Fruit fly (Drosophila melanogaster) whole organism, embryonic: Measurements from ENCODE around the gene Pxn.

Experiments
- Antp ChIP-seq: fragments of 200-800 bp; sonication (Bioruptor generic); optimal IDR thresholded peaks from 3 replicates; lab custom pipeline; 2016; ENCODE audit warnings: missing biosample characterization, missing genetic modification characterization
- Bdp1 ChIP-seq: fragments of 200-800 bp; sonication (Bioruptor generic); optimal IDR thresholded peaks from 3 replicates; lab custom pipeline; 2016; ENCODE audit warnings: missing biosample characterization, missing genetic modification characterization
- Blimp-1 ChIP-seq: fragments of 200-800 bp; sonication (Bioruptor generic); optimal IDR thresholded peaks from 3 replicates; lab custom pipeline; 2018; ENCODE audit warnings: missing biosample characterization, missing genetic modification characterization, mild to moderate bottlenecking, moderate library complexity, missing genetic modification reagents
- CG11695 ChIP-seq: fragments of 200-800 bp; sonication (Bioruptor generic); IDR thresholded peaks from 3 replicates; pipeline ENCODE4 v1.3.6; 2022; ENCODE audit warnings: missing biosample characterization, missing genetic modification characterization
- CG12299 ChIP-seq: fragments of 200-800 bp; sonication (Bioruptor generic); optimal IDR thresholded peaks from 2 replicates; lab custom pipeline; 2018; ENCODE audit warnings: missing biosample characterization, mild to moderate bottlenecking, missing genetic modification characterization
- CG12391 ChIP-seq: fragments of 200-800 bp; sonication (Bioruptor generic); optimal IDR thresholded peaks from 3 replicates; lab custom pipeline; 2018; ENCODE audit warnings: missing biosample characterization, mild to moderate bottlenecking, missing genetic modification characterization, moderate library complexity
- CG13424 ChIP-seq: fragments of 200-800 bp; sonication (Bioruptor generic); optimal IDR thresholded peaks from 2 replicates; lab custom pipeline; 2019; ENCODE audit warnings: missing biosample characterization, mild to moderate bottlenecking, missing genetic modification characterization, moderate library complexity
- CG15269 ChIP-seq: fragments of 200-800 bp; sonication (Bioruptor generic); optimal IDR thresholded peaks from 2 replicates; lab custom pipeline; 2018; ENCODE audit warnings: missing biosample characterization, mild to moderate bottlenecking, missing genetic modification characterization, moderate library complexity
- CG18599 ChIP-seq: fragments of 200-800 bp; sonication (Bioruptor generic); optimal IDR thresholded peaks from 3 replicates; lab custom pipeline; 2017; ENCODE audit warnings: missing biosample characterization, missing genetic modification characterization, mild to moderate bottlenecking, moderate library complexity, missing genetic modification reagents
- CG18619 ChIP-seq: fragments of 200-800 bp; sonication (Bioruptor generic); optimal IDR thresholded peaks from 3 replicates; lab custom pipeline; 2017; ENCODE audit warnings: missing biosample characterization, mild to moderate bottlenecking, missing genetic modification characterization
- CG2199 ChIP-seq: fragments of 200-800 bp; sonication (Bioruptor generic); IDR thresholded peaks from 3 replicates; pipeline ENCODE4 v1.3.6; 2022; ENCODE audit warnings: missing biosample characterization, missing genetic modification characterization
- CG2678 ChIP-seq: fragments of 200-800 bp; sonication (Bioruptor generic); optimal IDR thresholded peaks from 3 replicates; lab custom pipeline; 2019; ENCODE audit warnings: missing biosample characterization, mild to moderate bottlenecking, missing genetic modification characterization, moderate library complexity
- CG30020 ChIP-seq: fragments of 200-800 bp; optimal IDR thresholded peaks from 2 replicates; lab custom pipeline; 2019; ENCODE audit warnings: missing biosample characterization, mild to moderate bottlenecking, missing genetic modification characterization, moderate library complexity
- CG4617 ChIP-seq: fragments of 200-800 bp; sonication (Bioruptor generic); optimal IDR thresholded peaks from 3 replicates; lab custom pipeline; 2016; ENCODE audit warnings: missing biosample characterization, missing genetic modification characterization, borderline replicate concordance
- CG6854 ChIP-seq: fragments of 200-800 bp; sonication (Bioruptor generic); optimal IDR thresholded peaks from 3 replicates; lab custom pipeline; 2017; ENCODE audit warnings: missing biosample characterization, mild to moderate bottlenecking, missing genetic modification characterization
- CG7839 ChIP-seq: fragments of 200-800 bp; sonication (Bioruptor generic); optimal IDR thresholded peaks from 3 replicates; lab custom pipeline; 2018; ENCODE audit warnings: missing biosample characterization, mild to moderate bottlenecking, missing genetic modification characterization, moderate library complexity
- CG8924 ChIP-seq: fragments of 200-800 bp; optimal IDR thresholded peaks from 3 replicates; lab custom pipeline; 2019; ENCODE audit warnings: missing biosample characterization, mild to moderate bottlenecking, missing genetic modification characterization, moderate library complexity
- CG9609 ChIP-seq: fragments of 200-800 bp; sonication (Bioruptor generic); optimal IDR thresholded peaks from 3 replicates; lab custom pipeline; 2016; ENCODE audit warnings: missing biosample characterization, missing genetic modification characterization
- CG9932 ChIP-seq: fragments of 200-800 bp; sonication (Bioruptor generic); IDR thresholded peaks from 2 replicates; pipeline ENCODE4 v1.3.6; 2022; ENCODE audit warnings: missing biosample characterization, missing genetic modification characterization
- Camta ChIP-seq: fragments of 200-800 bp; sonication (Bioruptor generic); optimal IDR thresholded peaks from 2 replicates; lab custom pipeline; 2016; ENCODE audit warnings: missing biosample characterization, missing genetic modification characterization
- Dll ChIP-seq: fragments of 200-800 bp; sonication (Bioruptor generic); IDR thresholded peaks from 4 replicates; pipeline ENCODE4 v1.3.6; 2022; ENCODE audit warnings: missing biosample characterization, missing genetic modification characterization; ENCODE audit not compliant: partially characterized antibody
- Drgx ChIP-seq: fragments of 200-800 bp; sonication (Bioruptor generic); IDR thresholded peaks from 2 replicates; pipeline ENCODE4 v1.3.6; 2022; ENCODE audit warnings: missing biosample characterization, missing genetic modification characterization
- Fer1 ChIP-seq: fragments of 200-800 bp; sonication (Bioruptor generic); optimal IDR thresholded peaks from 2 replicates; lab custom pipeline; 2017; ENCODE audit warnings: missing biosample characterization, mild to moderate bottlenecking, missing genetic modification characterization
- HLH3B ChIP-seq: fragments of 200-800 bp; sonication (Bioruptor generic); IDR thresholded peaks from 2 replicates; pipeline ENCODE4 v1.3.6; 2022; ENCODE audit warnings: missing biosample characterization, missing genetic modification characterization
- HLH4C ChIP-seq: fragments of 200-800 bp; sonication (Bioruptor generic); IDR thresholded peaks from 3 replicates; pipeline ENCODE4 v1.3.6; 2022; ENCODE audit warnings: missing biosample characterization, missing genetic modification characterization; ENCODE audit not compliant: partially characterized antibody
- Hey ChIP-seq: fragments of 200-800 bp; sonication (Bioruptor generic); optimal IDR thresholded peaks from 3 replicates; lab custom pipeline; 2018; ENCODE audit warnings: missing biosample characterization, mild to moderate bottlenecking, missing genetic modification characterization
- Hr39 ChIP-seq: fragments of >200 bp; optimal IDR thresholded peaks from 2 replicates; lab custom pipeline; 2017
- Lim3 ChIP-seq: fragments of 200-800 bp; sonication (Bioruptor generic); IDR thresholded peaks from 2 replicates; pipeline ENCODE4 v1.3.6; 2022; ENCODE audit warnings: missing biosample characterization, missing genetic modification characterization
- PHDP ChIP-seq: fragments of 200-800 bp; sonication (Bioruptor generic); optimal IDR thresholded peaks from 3 replicates; lab custom pipeline; 2018; ENCODE audit warnings: missing biosample characterization, mild to moderate bottlenecking, missing genetic modification characterization, moderate library complexity
- Side ChIP-seq: fragments of 200-800 bp; sonication (Bioruptor generic); optimal IDR thresholded peaks from 2 replicates; lab custom pipeline; 2016; ENCODE audit warnings: missing biosample characterization, missing genetic modification characterization
- Six4 ChIP-seq: fragments of 200-800 bp; sonication (Bioruptor generic); optimal IDR thresholded peaks from 2 replicates; lab custom pipeline; 2016; ENCODE audit warnings: missing biosample characterization, missing genetic modification characterization
- Tbp ChIP-seq: fragments of >200 bp; optimal IDR thresholded peaks from 2 replicates; lab custom pipeline; 2018; ENCODE audit warnings: missing biosample characterization, missing genetic modification characterization
- ac ChIP-seq: fragments of 200-800 bp; sonication (Bioruptor generic); optimal IDR thresholded peaks from 3 replicates; lab custom pipeline; 2017; ENCODE audit warnings: missing biosample characterization, mild to moderate bottlenecking, missing genetic modification characterization
- bigmax ChIP-seq: fragments of 200-800 bp; sonication (Bioruptor generic); optimal IDR thresholded peaks from 2 replicates; lab custom pipeline; 2018; ENCODE audit warnings: missing biosample characterization, mild to moderate bottlenecking, missing genetic modification characterization
- chinmo ChIP-seq: fragments of 200-800 bp; sonication (Bioruptor generic); IDR thresholded peaks from 4 replicates; pipeline ENCODE4 v1.3.6; 2022; ENCODE audit warnings: missing biosample characterization, missing genetic modification characterization; ENCODE audit not compliant: partially characterized antibody
- grn ChIP-seq: fragments of 200-800 bp; sonication (Bioruptor generic); optimal IDR thresholded peaks from 3 replicates; lab custom pipeline; 2017; ENCODE audit warnings: missing biosample characterization, missing genetic modification characterization
- gt ChIP-seq: fragments of 200-800 bp; sonication (Bioruptor generic); IDR thresholded peaks from 2 replicates; pipeline ENCODE4 v1.3.6; 2022; ENCODE audit warnings: missing biosample characterization, missing genetic modification characterization
- ind ChIP-seq: fragments of 200-800 bp; sonication (Bioruptor generic); optimal IDR thresholded peaks from 3 replicates; lab custom pipeline; 2016; ENCODE audit warnings: missing biosample characterization, missing genetic modification characterization
- jing ChIP-seq: fragments of 200-800 bp; sonication (Bioruptor generic); optimal IDR thresholded peaks from 2 replicates; lab custom pipeline; 2018; ENCODE audit warnings: missing biosample characterization, mild to moderate bottlenecking, missing genetic modification characterization
- lov ChIP-seq, 2 experiments: fragments of 200-800 bp in 1 of 2; fragments of >200 bp in 1 of 2; sonication (Bioruptor generic) in 1 of 2; IDR thresholded peaks in 1 of 2; optimal IDR thresholded peaks in 1 of 2; 2 replicates in 1 of 2; 3 replicates in 1 of 2; pipeline versions ENCODE4 v1.3.6 to Lab custom; 2017 to 2022; ENCODE audit warnings: missing biosample characterization in 1 of 2, missing genetic modification characterization in 1 of 2
- nerfin-2 ChIP-seq: fragments of 200-800 bp; sonication (Bioruptor generic); IDR thresholded peaks from 2 replicates; pipeline ENCODE4 v1.3.6; 2022; ENCODE audit warnings: missing biosample characterization, missing genetic modification characterization; ENCODE audit not compliant: partially characterized antibody
- ranshi ChIP-seq: fragments of 200-800 bp; sonication (Bioruptor generic); IDR thresholded peaks from 2 replicates; pipeline ENCODE4 v1.3.6; 2022; ENCODE audit warnings: missing biosample characterization, missing genetic modification characterization
- tap ChIP-seq: fragments of 200-800 bp; optimal IDR thresholded peaks from 3 replicates; lab custom pipeline; 2019; ENCODE audit warnings: missing biosample characterization, mild to moderate bottlenecking, missing genetic modification characterization, moderate library complexity
- tna ChIP-seq: fragments of 200-800 bp; sonication (Bioruptor generic); IDR thresholded peaks from 2 replicates; pipeline ENCODE4 v1.3.6; 2022; ENCODE audit warnings: missing biosample characterization, missing genetic modification characterization; ENCODE audit not compliant: partially characterized antibody
- tup ChIP-seq: fragments of 200-800 bp; sonication (Bioruptor generic); optimal IDR thresholded peaks from 2 replicates; lab custom pipeline; 2016; ENCODE audit warnings: missing biosample characterization, mild to moderate bottlenecking, missing genetic modification characterization, moderate library complexity

Pxn gene

dm6 chr3L:2586804-2587561, 42.9 kb downstream of the Pxn start, which contains the start of gene RpL8 (continued):
- TF ChIP-seq jing (GFP tag; lab: Kevin White, UChicago) (peak; percentile 26), CG2678 (tag; lab: Kevin White, UChicago) (peak; percentile 69), Lim3 (GFP tag; lab: Robert Waterston, UW) (no peak), CG6854 (GFP tag; lab: Kevin White, UChicago) (peak; percentile 90), HLH3B (GFP tag; lab: Robert Waterston, UW) (peak; percentile 73), CG13424 (peak; percentile 66), CG18599 (GFP tag; lab: Kevin White, UChicago) (peak; percentile 84), CG11695 (peak; percentile 51; the same call in 2 of the 3 replicates), Side (peak; percentile 85), gt (GFP tag; lab: Robert Waterston, UW) (peak; percentile 29; the same call in 1 of the 2 replicates), CG12299 (tag; lab: Kevin White, UChicago) (peak; percentile 73), Dll (GFP tag; lab: Robert Waterston, UW) (peak; percentile 59; the same call in 1 of the 4 replicates), Tbp (GFP tag; lab: Kevin White, UChicago) (no peak), Fer1 (GFP tag; lab: Kevin White, UChicago) (peak; percentile 89), Hr39 (lab: Kevin White, UChicago) (no peak), grn (GFP tag; lab: Kevin White, UChicago) (peak; percentile 43), PHDP (tag; lab: Kevin White, UChicago) (peak; percentile 81)

- TF ChIP-seq ac (GFP tag; lab: Kevin White, UChicago) = peak; percentile 19
- TF ChIP-seq tup = no peak
- peak; percentile 37 for TF ChIP-seq CG12391 (tag; lab: Kevin White, UChicago)
- TF ChIP-seq Hey (tag; lab: Kevin White, UChicago) = no peak
- no peak for TF ChIP-seq tap
- TF ChIP-seq Drgx = peak; percentile 39; the same call in 1 of the 2 replicates
- TF ChIP-seq lov (optimal IDR thresholded peaks at IDR 0.05; lab: Kevin White, UChicago) = no peak
- TF ChIP-seq lov (GFP tag; IDR thresholded peaks at IDR 0.05; lab: Robert Waterston, UW) = no peak
- TF ChIP-seq CG9932 = peak; percentile 56
- peak; percentile 27; the same call in 1 of the 2 replicates for TF ChIP-seq ranshi (GFP tag; lab: Robert Waterston, UW)
- TF ChIP-seq CG18619 (GFP tag; lab: Kevin White, UChicago) = no peak
- TF ChIP-seq Six4 (GFP tag; lab: Kevin White, UChicago) = no peak
- no peak for TF ChIP-seq CG2199 (GFP tag; lab: Robert Waterston, UW)
- peak; percentile 59 for TF ChIP-seq CG4617
- no peak for TF ChIP-seq Blimp-1
- TF ChIP-seq chinmo (GFP tag; lab: Robert Waterston, UW) = 0 out of 4 replicates have a peak, but pooled peaks have one; percentile 52
- TF ChIP-seq ind = no peak
- TF ChIP-seq PHDP (tag; lab: Kevin White, UChicago) = peak; percentile 20
- TF ChIP-seq CG30020 (tag; lab: Kevin White, UChicago) = no peak
- peak; percentile 57 for TF ChIP-seq CG8924 (tag; lab: Kevin White, UChicago)
- TF ChIP-seq CG7839 (tag; lab: Kevin White, UChicago) = no peak
- no peak for TF ChIP-seq nerfin-2
- TF ChIP-seq CG9609 (GFP tag; lab: Kevin White, UChicago) = peak; percentile 4
- TF ChIP-seq tna = peak; percentile 51
- TF ChIP-seq HLH4C (GFP tag; lab: Robert Waterston, UW) = peak; percentile 53; the same call in 2 of the 3 replicates
- TF ChIP-seq CG15269 (tag; lab: Kevin White, UChicago) = no peak
- no peak for TF ChIP-seq bigmax (GFP tag; lab: Kevin White, UChicago)
- TF ChIP-seq Bdp1 (GFP tag; lab: Kevin White, UChicago) = no peak
- no peak for TF ChIP-seq Camta (GFP tag; lab: Kevin White, UChicago)
- TF ChIP-seq Antp (GFP tag; lab: Kevin White, UChicago) = no peak
Measured at dm6 chr3L:2585794-2586741, 43.8 kb downstream of the Pxn start, which contains the start of gene msn. TSS of gene msn (minus strand) at chr3L:2586540.
